Worm (Caenorhabditis elegans) whole organism, early embryonic: ENCODE results near the gene F27D9.7.

Source experiments
- B0310.2 ChIP-seq: sonication (generic microtip); optimal IDR thresholded peaks from 2 replicates; lab custom pipeline; 2016; ENCODE audit warnings: mild to moderate bottlenecking, missing genetic modification characterization, missing compliant biosample characterization
- F13C5.2 ChIP-seq: sonication (generic microtip); optimal IDR thresholded peaks from 2 replicates; lab custom pipeline; 2017; ENCODE audit warnings: mild to moderate bottlenecking, missing genetic modification characterization, inconsistent platforms, missing compliant biosample characterization
- aly-1 ChIP-seq: sonication (generic microtip); optimal IDR thresholded peaks from 2 replicates; lab custom pipeline; 2016; ENCODE audit warnings: missing genetic modification characterization, missing compliant biosample characterization
- ama-1 ChIP-seq: fragments of 150-350 bp; optimal IDR thresholded peaks from 2 replicates; lab custom pipeline; 2014
- ceh-13 ChIP-seq: fragments of 200-800 bp; sonication (Bioruptor generic); optimal IDR thresholded peaks from 2 replicates; lab custom pipeline; 2018; ENCODE audit warnings: mild to moderate bottlenecking, missing genetic modification characterization, missing compliant biosample characterization
- ceh-36 ChIP-seq: sonication (generic microtip); optimal IDR thresholded peaks from 2 replicates; lab custom pipeline; 2016; ENCODE audit warnings: missing genetic modification characterization, inconsistent platforms, missing compliant biosample characterization
- ets-7 ChIP-seq: sonication (generic microtip); optimal IDR thresholded peaks from 2 replicates; lab custom pipeline; 2016; ENCODE audit warnings: missing genotype, missing genetic modification characterization, missing compliant biosample characterization
- flt-1 ChIP-seq: fragments of 200-800 bp; sonication (Bioruptor generic); IDR thresholded peaks from 2 replicates; pipeline ENCODE4 v1.3.6; 2022; ENCODE audit warnings: missing genetic modification characterization, missing compliant biosample characterization
- hmbx-1 ChIP-seq: sonication (generic microtip); optimal IDR thresholded peaks from 2 replicates; lab custom pipeline; 2016; ENCODE audit warnings: mild to moderate bottlenecking, missing genetic modification characterization, missing compliant biosample characterization
- hmg-4 ChIP-seq: fragments of 200-800 bp; sonication (Bioruptor generic); optimal IDR thresholded peaks from 2 replicates; lab custom pipeline; 2018; ENCODE audit warnings: mild to moderate bottlenecking, missing genetic modification characterization, missing compliant biosample characterization
- hnd-1 ChIP-seq: sonication (generic microtip); optimal IDR thresholded peaks from 2 replicates; lab custom pipeline; 2016; ENCODE audit warnings: missing genetic modification characterization, missing compliant biosample characterization
- pes-1 ChIP-seq: fragments of 200-800 bp; sonication (Bioruptor generic); IDR thresholded peaks from 2 replicates; pipeline ENCODE4 v1.3.6; 2022; ENCODE audit warnings: missing genetic modification reagents, missing genetic modification characterization, missing compliant biosample characterization
- scrt-1 ChIP-seq: fragments of 200-800 bp; sonication (Bioruptor generic); IDR thresholded peaks from 2 replicates; pipeline ENCODE4 v1.3.6; 2022; ENCODE audit warnings: missing genetic modification characterization, missing compliant biosample characterization
- sea-1 ChIP-seq: fragments of 200-800 bp; sonication (Bioruptor generic); conservative IDR thresholded peaks from 2 replicates; pipeline ENCODE4 v1.3.6; 2022; ENCODE audit warnings: missing genetic modification characterization, missing compliant biosample characterization
- tbx-11 ChIP-seq: fragments of 200-800 bp; sonication (Bioruptor generic); IDR thresholded peaks from 2 replicates; pipeline ENCODE4 v1.3.6; 2022; ENCODE audit warnings: missing genetic modification characterization, missing compliant biosample characterization
- tbx-37 ChIP-seq: fragments of 200-800 bp; sonication (Bioruptor generic); conservative IDR thresholded peaks from 2 replicates; pipeline ENCODE4 v1.3.6; 2022; ENCODE audit warnings: missing genetic modification reagents, missing genetic modification characterization, missing compliant biosample characterization
- tra-4 ChIP-seq: sonication (generic microtip); optimal IDR thresholded peaks from 2 replicates; lab custom pipeline; 2017; ENCODE audit warnings: missing genetic modification characterization, missing compliant biosample characterization

The F27D9.7 gene

DNA sequence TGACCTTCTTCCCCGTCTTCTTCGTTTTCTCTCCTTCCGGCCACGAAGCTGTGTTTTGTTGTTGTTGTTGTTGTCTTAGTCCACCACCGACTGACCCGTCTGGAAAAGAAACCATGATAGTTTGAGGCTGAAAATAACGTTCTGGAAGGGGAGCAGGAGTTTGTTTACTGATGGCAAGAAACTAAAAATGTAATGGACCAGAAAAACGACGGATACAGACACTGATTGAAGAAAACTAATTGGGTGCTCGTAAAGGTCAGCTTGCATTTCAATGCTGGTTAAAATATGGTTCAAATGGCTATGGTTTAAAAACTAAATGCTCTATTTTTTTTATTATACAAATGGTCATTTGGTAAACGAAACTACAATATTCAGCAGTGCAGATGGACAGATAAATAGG lies 25.2 kb downstream of the F27D9.7 start, which contains the start of gene F26A10.2:
F26A10.2 (minus strand) TSS at position 101 of the 400 bp plus-strand sequence.
- no peak for TF ChIP-seq hmbx-1 (tag; lab: Kevin White, UChicago)
- TF ChIP-seq tbx-37 (GFP tag; lab: Robert Waterston, UW), result no peak
- no peak for TF ChIP-seq scrt-1
- no peak for TF ChIP-seq flt-1 (GFP tag; lab: Robert Waterston, UW)
- no peak for TF ChIP-seq ets-7 (tag; lab: Kevin White, UChicago)
- no peak for TF ChIP-seq F13C5.2 (tag; lab: Kevin White, UChicago)
- TF ChIP-seq pes-1, result no peak
- no peak for TF ChIP-seq hnd-1
- TF ChIP-seq B0310.2 (tag; lab: Kevin White, UChicago), result no peak
- no peak for TF ChIP-seq ceh-36
- TF ChIP-seq ama-1 (lab: Kevin White, UChicago), result no peak
- TF ChIP-seq tra-4 (tag; lab: Kevin White, UChicago), result no peak
- TF ChIP-seq hmg-4 (GFP tag; lab: Kevin White, UChicago), result no peak
- no peak for TF ChIP-seq ceh-13 (GFP tag; lab: Kevin White, UChicago)

DNA sequence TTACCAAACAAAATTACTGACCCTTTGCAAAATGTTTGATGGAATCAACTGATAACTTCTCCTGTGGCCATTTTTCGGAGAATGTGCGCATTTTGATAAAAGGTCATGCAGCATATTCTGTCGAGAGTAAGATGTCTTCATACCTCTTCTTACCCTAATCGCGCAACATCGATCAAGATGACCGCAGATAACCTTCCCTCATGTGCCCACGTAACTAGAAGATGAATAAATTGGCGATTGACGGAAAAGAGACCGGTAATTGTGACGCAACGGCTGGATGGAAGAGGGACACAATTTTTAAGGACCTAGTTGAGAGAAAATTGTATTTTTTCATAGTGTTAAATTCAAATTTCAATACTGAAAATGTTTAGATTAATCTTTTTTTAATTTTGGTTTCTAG lies 29.7 kb downstream of the F27D9.7 start:
- no peak for TF ChIP-seq tbx-11 (GFP tag; lab: Robert Waterston, UW)
- TF ChIP-seq tbx-37 (GFP tag; lab: Robert Waterston, UW), result no peak
- TF ChIP-seq ets-7 (tag; lab: Kevin White, UChicago), result no peak
- no peak for TF ChIP-seq ceh-36
- no peak for TF ChIP-seq aly-1
- no peak for TF ChIP-seq hmg-4 (GFP tag; lab: Kevin White, UChicago)
- no peak for TF ChIP-seq hnd-1
- no peak for TF ChIP-seq sea-1 (GFP tag; lab: Robert Waterston, UW)
- TF ChIP-seq B0310.2 (tag; lab: Kevin White, UChicago), result no peak
- no peak for TF ChIP-seq ceh-13 (GFP tag; lab: Kevin White, UChicago)
- no peak for TF ChIP-seq scrt-1
- TF ChIP-seq flt-1 (GFP tag; lab: Robert Waterston, UW), result no peak
- no peak for TF ChIP-seq F13C5.2 (tag; lab: Kevin White, UChicago)

DNA sequence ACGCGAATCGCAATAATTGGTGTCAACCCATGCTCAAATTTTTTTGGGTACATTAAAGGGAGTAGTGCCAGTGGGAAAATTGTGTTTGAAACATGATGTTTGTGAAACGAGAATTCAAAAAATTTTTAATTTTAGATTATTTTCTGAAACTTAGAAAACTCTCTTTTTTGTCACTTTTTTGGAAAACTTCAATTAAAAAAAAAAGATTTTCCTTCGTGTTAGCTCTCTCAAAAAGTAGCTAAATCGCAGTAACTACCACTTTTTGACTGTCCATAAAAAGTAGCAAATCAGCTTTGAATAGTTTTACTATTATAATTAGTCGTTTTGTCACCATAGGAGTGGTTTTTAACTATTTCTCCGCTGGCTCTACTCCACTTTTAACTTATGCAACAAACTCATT lies 30.2 kb downstream of the F27D9.7 start:
- TF ChIP-seq tbx-11 (GFP tag; lab: Robert Waterston, UW) (no peak), ceh-36 (no peak), F13C5.2 (tag; lab: Kevin White, UChicago) (no peak), pes-1 (no peak), ceh-13 (GFP tag; lab: Kevin White, UChicago) (no peak), aly-1 (no peak), hnd-1 (no peak), tra-4 (tag; lab: Kevin White, UChicago) (no peak), ets-7 (tag; lab: Kevin White, UChicago) (no peak)

DNA sequence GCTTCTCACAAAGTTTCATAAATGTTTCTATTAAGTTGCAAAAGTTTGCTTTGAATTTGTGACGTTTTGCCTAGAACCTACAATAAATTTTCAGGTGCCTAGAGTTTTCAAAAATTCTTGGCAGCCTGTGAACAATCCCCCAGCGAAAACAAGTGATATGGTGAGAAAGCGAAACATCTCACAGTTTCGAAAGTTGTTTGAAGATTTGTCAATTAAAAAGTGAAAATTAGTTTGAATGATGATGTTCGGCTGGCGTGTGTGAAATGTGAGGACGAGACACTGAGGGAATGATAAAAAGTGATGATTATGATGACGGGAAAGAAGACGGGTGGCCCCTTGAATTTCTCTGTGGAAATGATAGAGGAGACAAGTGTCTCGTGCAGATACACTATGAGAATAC lies 31.8 kb downstream of the F27D9.7 start:
- TF ChIP-seq hnd-1, result no peak
- no peak for TF ChIP-seq sea-1 (GFP tag; lab: Robert Waterston, UW)
- TF ChIP-seq aly-1, result no peak
- no peak for TF ChIP-seq ceh-36

DNA sequence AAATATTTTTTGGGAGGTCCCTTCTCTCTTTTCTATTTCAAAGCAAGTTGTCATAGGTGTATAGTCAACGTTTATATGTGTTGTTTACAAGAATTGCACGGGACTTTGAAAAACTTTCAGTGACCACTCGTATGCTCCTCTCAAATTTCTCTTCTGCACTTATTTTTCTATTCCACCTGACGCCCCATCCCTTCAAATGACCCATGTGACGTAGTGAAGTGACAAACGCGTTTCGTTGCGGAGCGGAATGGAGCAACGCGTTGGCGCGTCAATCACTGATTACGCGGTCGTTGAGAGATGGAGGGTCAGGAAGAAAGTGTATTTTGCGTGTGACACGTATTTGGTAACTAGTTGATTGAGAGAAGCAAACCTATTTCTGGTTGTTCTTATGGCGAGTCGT lies 34.5 kb downstream of the F27D9.7 start:
- TF ChIP-seq tbx-11 (GFP tag; lab: Robert Waterston, UW), result no peak

DNA sequence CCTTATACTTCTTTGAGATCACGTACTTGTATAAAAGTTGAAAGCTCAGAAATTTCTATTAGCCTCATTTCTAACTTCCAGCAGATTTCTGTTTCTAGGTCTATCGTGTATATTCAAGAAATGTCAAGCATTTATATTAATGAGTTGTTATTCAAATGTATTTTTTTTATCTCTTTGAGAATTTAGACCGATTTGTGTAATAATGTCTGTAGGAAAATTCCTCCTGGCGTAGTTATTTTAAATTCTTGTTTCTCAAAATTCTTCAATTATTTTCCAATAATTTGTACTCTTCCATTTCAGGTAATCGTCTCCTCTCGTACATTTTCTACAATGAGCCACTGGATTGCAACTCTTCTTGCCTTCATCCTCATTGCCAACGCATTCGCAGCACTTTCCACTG lies 43.2 kb downstream of the F27D9.7 start, which contains the start of gene nlp-61:
nlp-61 (plus strand) TSS at position 301 of the 400 bp plus-strand sequence.
- TF ChIP-seq B0310.2 (tag; lab: Kevin White, UChicago), result no peak
- no peak for TF ChIP-seq hmbx-1 (tag; lab: Kevin White, UChicago)
- TF ChIP-seq pes-1, result no peak
- TF ChIP-seq ceh-36, result no peak
- no peak for TF ChIP-seq ets-7 (tag; lab: Kevin White, UChicago)
- no peak for TF ChIP-seq flt-1 (GFP tag; lab: Robert Waterston, UW)
- no peak for TF ChIP-seq tbx-37 (GFP tag; lab: Robert Waterston, UW)
- TF ChIP-seq F13C5.2 (tag; lab: Kevin White, UChicago), result no peak
- no peak for TF ChIP-seq tbx-11 (GFP tag; lab: Robert Waterston, UW)
- TF ChIP-seq ceh-13 (GFP tag; lab: Kevin White, UChicago), result no peak
- no peak for TF ChIP-seq tra-4 (tag; lab: Kevin White, UChicago)
- no peak for TF ChIP-seq scrt-1
- TF ChIP-seq hmg-4 (GFP tag; lab: Kevin White, UChicago), result no peak
- no peak for TF ChIP-seq aly-1
- no peak for TF ChIP-seq hnd-1
- TF ChIP-seq sea-1 (GFP tag; lab: Robert Waterston, UW), result no peak
- no peak for TF ChIP-seq ama-1 (lab: Kevin White, UChicago)
